Fruit fly (Drosophila melanogaster) S2 (cell line): ENCODE results near the gene nero.

ENCODE experiments used
- CG8478 ChIP-seq: fragments of >200 bp; optimal IDR thresholded peaks from 2 replicates; lab custom pipeline; 2018
- CTCF ChIP-seq, 2 experiments: fragments of >200 bp; optimal IDR thresholded peaks; 2 replicates each; lab custom pipeline; 2018

Gene nero

dm6 chr3R:31747429-31748048 lies at the start of gene nero, which contains the start of gene CG1910:
TSS of gene nero (minus strand) at chr3R:31747558.
TSS of gene CG1910 (plus strand) at chr3R:31747643.
- TF ChIP-seq CG8478 (lab: Kevin White, UChicago) (no peak), CTCF (optimal IDR thresholded peaks at IDR 0.05; lab: Kevin White, UChicago) (peak; percentile 18 to 40)

dm6 chr3R:31794457-31794856 lies 47.1 kb upstream of the nero start:
- TF ChIP-seq CTCF (optimal IDR thresholded peaks at IDR 0.05; lab: Kevin White, UChicago) (peak in 1 of 2 experiments; percentile 38), CG8478 (lab: Kevin White, UChicago) (no peak)

dm6 chr3R:31793664-31794417 lies 46.5 kb upstream of the nero start, which contains the start of the genes Mccc1 and Acf:
TSS of gene Mccc1 (minus strand) at chr3R:31793907.
TSS of gene Acf (plus strand) at chr3R:31793981.
- TF ChIP-seq CTCF (optimal IDR thresholded peaks at IDR 0.05; lab: Kevin White, UChicago) = no peak
- no peak for TF ChIP-seq CG8478 (lab: Kevin White, UChicago)

dm6 chr3R:31777482-31778165 lies 30.3 kb upstream of the nero start:
- no peak for TF ChIP-seq CTCF (optimal IDR thresholded peaks at IDR 0.05; lab: Kevin White, UChicago)
- TF ChIP-seq CG8478 (lab: Kevin White, UChicago) = no peak

- TF ChIP-seq CTCF (optimal IDR thresholded peaks at IDR 0.05; lab: Kevin White, UChicago) (no peak), CG8478 (lab: Kevin White, UChicago) (no peak)
Measured at dm6 chr3R:31776583-31777362, 29.4 kb upstream of the nero start, which contains the start of the genes CG2126 and faf. TSS of gene CG2126 (minus strand) at chr3R:31776652. TSS of gene faf (plus strand) at chr3R:31777020.

dm6 chr3R:31771790-31772576 lies 24.6 kb upstream of the nero start, which contains the start of the genes betaGlu and sip3:
TSS of gene betaGlu (minus strand) at chr3R:31771848.
TSS of gene sip3 (plus strand) at chr3R:31772219.
- TF ChIP-seq CG8478 (lab: Kevin White, UChicago) (no peak), CTCF (optimal IDR thresholded peaks at IDR 0.05; lab: Kevin White, UChicago) (no peak)

- TF ChIP-seq CG8478 (lab: Kevin White, UChicago) = no peak
- TF ChIP-seq CTCF (optimal IDR thresholded peaks at IDR 0.05; lab: Kevin White, UChicago) = no peak
Measured at dm6 chr3R:31768198-31768597, 20.8 kb upstream of the nero start.

- TF ChIP-seq CTCF (optimal IDR thresholded peaks at IDR 0.05; lab: Kevin White, UChicago) = no peak
- no peak for TF ChIP-seq CG8478 (lab: Kevin White, UChicago)
Measured at dm6 chr3R:31767528-31767927, 20.2 kb upstream of the nero start.

- TF ChIP-seq CTCF (optimal IDR thresholded peaks at IDR 0.05; lab: Kevin White, UChicago) (no peak), CG8478 (lab: Kevin White, UChicago) (no peak)
Measured at dm6 chr3R:31765145-31765544, 17.8 kb upstream of the nero start.

dm6 chr3R:31764672-31765071 lies 17.3 kb upstream of the nero start, which contains the start of gene CG2150:
TSS of gene CG2150 (minus strand) at chr3R:31764772.
- TF ChIP-seq CG8478 (lab: Kevin White, UChicago) (no peak), CTCF (optimal IDR thresholded peaks at IDR 0.05; lab: Kevin White, UChicago) (no peak)

- no peak for TF ChIP-seq CG8478 (lab: Kevin White, UChicago)
- no peak for TF ChIP-seq CTCF (optimal IDR thresholded peaks at IDR 0.05; lab: Kevin White, UChicago)
Measured at dm6 chr3R:31762672-31763071, 15.3 kb upstream of the nero start.

- TF ChIP-seq CTCF (optimal IDR thresholded peaks at IDR 0.05; lab: Kevin White, UChicago) (no peak), CG8478 (lab: Kevin White, UChicago) (no peak)
Measured at dm6 chr3R:31761529-31762009, 14.2 kb upstream of the nero start, which contains the start of gene Smvt. TSS of gene Smvt (minus strand) at chr3R:31761579.
